Worm (Caenorhabditis elegans): Measurements from ENCODE around the gene gba-2.

Gene gba-2

DNA sequence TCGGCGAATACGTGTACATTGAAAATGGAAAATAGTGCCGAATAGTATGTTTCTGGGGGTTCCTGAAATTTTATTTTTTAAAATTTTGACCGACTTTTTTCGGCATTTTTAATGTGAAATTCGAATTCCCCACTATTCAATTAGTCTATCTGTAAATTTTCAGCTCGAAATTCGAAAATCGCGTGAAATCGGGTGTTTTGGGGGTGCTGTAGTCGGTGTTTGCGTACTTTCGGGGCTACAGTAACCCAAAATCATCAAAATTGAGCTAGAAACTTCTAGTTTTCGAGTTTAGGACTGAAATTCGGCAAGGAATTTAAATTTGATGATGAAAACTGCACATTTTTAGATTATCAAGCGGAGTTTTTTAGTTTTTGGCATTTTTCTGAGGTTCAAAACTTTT is 15.9 kb upstream of the gba-2 start:
- no peak for TF ChIP-seq ceh-8 (GFP tag; optimal IDR thresholded peaks at IDR 0.05)
- TF ChIP-seq C34B4.2 (tag; optimal IDR thresholded peaks at IDR 0.05): no peak
- no peak for TF ChIP-seq elt-3 (tag; optimal IDR thresholded peaks at IDR 0.05)
- no peak for TF ChIP-seq ztf-4 (tag; optimal IDR thresholded peaks at IDR 0.05)
- no peak for TF ChIP-seq unc-30 (tag; optimal IDR thresholded peaks at IDR 0.05)
- TF ChIP-seq efl-3 (GFP tag; optimal IDR thresholded peaks at IDR 0.05): no peak
- no peak for TF ChIP-seq nhr-12 (tag; optimal IDR thresholded peaks at IDR 0.05)
- TF ChIP-seq hpl-2 (GFP tag; optimal IDR thresholded peaks at IDR 0.05): no peak
- TF ChIP-seq vab-15 (tag; optimal IDR thresholded peaks at IDR 0.05): no peak
- TF ChIP-seq ama-1 (optimal IDR thresholded peaks at IDR 0.05): no peak
- no peak for TF ChIP-seq isw-1 (GFP tag; IDR thresholded peaks at IDR 0.05)
- TF ChIP-seq sox-4 (tag; optimal IDR thresholded peaks at IDR 0.05): no peak
- no peak for TF ChIP-seq C16A3.4 (tag; optimal IDR thresholded peaks at IDR 0.05)

ce11 chrII:2197555-2198288 is 11.5 kb upstream of the gba-2 start, which contains the start of gene C33C12.1:
Gene C33C12.1 (plus strand): TSS chrII:2198238.
- TF ChIP-seq C34B4.2 (tag; optimal IDR thresholded peaks at IDR 0.05) (no peak), aly-2 (tag; optimal IDR thresholded peaks at IDR 0.05) (no peak), tbx-2 (tag; optimal IDR thresholded peaks at IDR 0.05) (no peak), efl-1 (optimal IDR thresholded peaks at IDR 0.05) (peak; percentile 4 to 16), efl-1 (GFP tag; optimal IDR thresholded peaks at IDR 0.05 in 1 of 2) (peak in 1 of 2 experiments; percentile 82), egl-27 (tag; optimal IDR thresholded peaks at IDR 0.05) (no peak), unc-30 (tag; optimal IDR thresholded peaks at IDR 0.05) (no peak), ceh-82 (tag; optimal IDR thresholded peaks at IDR 0.05) (peak in 1 of 3 experiments; percentile 34), lsy-2 (tag; optimal IDR thresholded peaks at IDR 0.05) (peak in 1 of 2 experiments; percentile 10), alr-1 (tag; optimal IDR thresholded peaks at IDR 0.05; ENCODE audit: borderline replicate concordance) (no peak), dpl-1 (GFP tag; optimal IDR thresholded peaks at IDR 0.05) (peak in 1 of 3 experiments; percentile 22), nhr-71 (tag; optimal IDR thresholded peaks at IDR 0.05) (no peak), snu-23 (GFP tag; optimal IDR thresholded peaks at IDR 0.05) (no peak), efl-3 (GFP tag; optimal IDR thresholded peaks at IDR 0.05) (no peak), fkh-10 (GFP tag; optimal IDR thresholded peaks at IDR 0.05) (peak; percentile 18), nhr-28 (tag; optimal IDR thresholded peaks at IDR 0.05) (no peak), mef-2 (tag; optimal IDR thresholded peaks at IDR 0.05) (no peak), lin-15B (tag; optimal IDR thresholded peaks at IDR 0.05) (no peak), nhr-12 (tag; optimal IDR thresholded peaks at IDR 0.05) (no peak), fkh-8 (tag; optimal IDR thresholded peaks at IDR 0.05) (peak; percentile 13), mep-1 (tag; optimal IDR thresholded peaks at IDR 0.05) (no peak), lin-14 (GFP tag; optimal IDR thresholded peaks at IDR 0.05) (peak; percentile 80), mdl-1 (tag; optimal IDR thresholded peaks at IDR 0.05) (no peak), snpc-4 (tag; optimal IDR thresholded peaks at IDR 0.05) (no peak), xbp-1 (tag; optimal IDR thresholded peaks at IDR 0.05) (no peak), skn-1 (tag; optimal IDR thresholded peaks at IDR 0.05) (no peak), elt-3 (tag; optimal IDR thresholded peaks at IDR 0.05) (no peak), nhr-19 (GFP tag; conservative IDR thresholded peaks at IDR 0.05) (no peak), nhr-47 (tag; optimal IDR thresholded peaks at IDR 0.05) (no peak), jun-1 (tag; optimal IDR thresholded peaks at IDR 0.05) (no peak)

DNA sequence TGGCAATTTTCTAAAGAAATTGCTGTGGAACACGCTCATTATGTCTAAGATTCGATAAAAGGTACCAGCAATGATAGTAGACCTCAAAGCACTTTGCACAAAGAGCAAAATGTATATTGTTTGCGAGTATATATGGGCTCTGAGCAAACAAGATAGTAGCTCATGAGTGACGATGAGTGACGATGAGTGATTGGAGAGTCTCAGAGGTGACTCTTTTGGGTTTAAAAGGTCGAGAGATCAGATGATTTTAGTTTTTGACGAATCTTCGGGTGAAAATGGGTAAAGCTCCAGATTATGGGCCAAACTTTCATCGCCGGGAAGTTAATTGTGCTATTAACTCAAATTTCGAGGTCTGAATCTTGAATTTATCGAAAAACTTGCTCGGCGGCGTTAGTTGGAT is 10.5 kb upstream of the gba-2 start:
- TF ChIP-seq rnt-1 (tag; optimal IDR thresholded peaks at IDR 0.05): no peak
- peak; percentile 0 for TF ChIP-seq lin-14 (GFP tag; optimal IDR thresholded peaks at IDR 0.05)
- no peak for TF ChIP-seq vab-15 (tag; optimal IDR thresholded peaks at IDR 0.05)
- TF ChIP-seq ceh-63 (GFP tag; optimal IDR thresholded peaks at IDR 0.05): no peak

Measured in whole organism, L1 larva.